Worm (Caenorhabditis elegans): Measurements from ENCODE around the gene pigw-1.

Gene pigw-1

ce11 chrII:2858851-2859250, 25.9 kb downstream of the pigw-1 start:
- TF ChIP-seq ZK185.1 (tag; optimal IDR thresholded peaks at IDR 0.05; ENCODE audit: poor library complexity, severe bottlenecking) (no peak), Y79H2A.3 (GFP tag; conservative IDR thresholded peaks at IDR 0.05) (no peak), snpc-1.3 (tag; optimal IDR thresholded peaks at IDR 0.05; ENCODE audit: insufficient read depth) (no peak), let-607 (tag; optimal IDR thresholded peaks at IDR 0.05) (no peak), fkh-3 (tag; optimal IDR thresholded peaks at IDR 0.05) (no peak), F23B12.7 (tag; optimal IDR thresholded peaks at IDR 0.05; ENCODE audit: insufficient read depth) (no peak), sdz-38 (tag; optimal IDR thresholded peaks at IDR 0.05) (no peak), F10E7.11 (tag; optimal IDR thresholded peaks at IDR 0.05) (no peak), nhr-120 (GFP tag; IDR thresholded peaks at IDR 0.05) (no peak), Y95B8A.8 (GFP tag; IDR thresholded peaks at IDR 0.05) (no peak), lsl-1 (GFP tag; optimal IDR thresholded peaks at IDR 0.05) (no peak), Y56A3A.18 (GFP tag; IDR thresholded peaks at IDR 0.05) (no peak)

ce11 chrII:2857559-2857958, 27.2 kb downstream of the pigw-1 start:
- TF ChIP-seq nfya-2 (GFP tag; IDR thresholded peaks at IDR 0.05) (no peak), tlf-1 (GFP tag; optimal IDR thresholded peaks at IDR 0.05) (no peak), madf-6 (GFP tag; IDR thresholded peaks at IDR 0.05) (no peak), mcd-1 (GFP tag; IDR thresholded peaks at IDR 0.05) (no peak), hlh-26 (GFP tag; conservative IDR thresholded peaks at IDR 0.05) (no peak)

ce11 chrII:2856114-2856513, 28.6 kb downstream of the pigw-1 start:
- TF ChIP-seq pha-4 (tag; optimal IDR thresholded peaks at IDR 0.05) (no peak), F10E7.11 (tag; optimal IDR thresholded peaks at IDR 0.05) (no peak)

- TF ChIP-seq hmg-1.2 (GFP tag; IDR thresholded peaks at IDR 0.05) (peak; percentile 36; the same call in 1 of the 2 replicates), bed-1 (GFP tag; IDR thresholded peaks at IDR 0.05) (no peak)
Observed at ce11 chrII:2854794-2855193, 29.9 kb downstream of the pigw-1 start.

- TF ChIP-seq mel-28 (tag; optimal IDR thresholded peaks at IDR 0.05; ENCODE audit: borderline replicate concordance) (no peak), nfyb-1 (GFP tag; IDR thresholded peaks at IDR 0.05) (no peak), zim-3 (tag; optimal IDR thresholded peaks at IDR 0.05) (no peak), K11D2.4 (GFP tag; IDR thresholded peaks at IDR 0.05) (no peak), lin-35 (GFP tag; optimal IDR thresholded peaks at IDR 0.05) (no peak), ceh-79 (tag; optimal IDR thresholded peaks at IDR 0.05) (no peak), Y79H2A.3 (GFP tag; conservative IDR thresholded peaks at IDR 0.05) (no peak), ceh-40 (GFP tag; IDR thresholded peaks at IDR 0.05) (no peak), ceh-27 (GFP tag; optimal IDR thresholded peaks at IDR 0.05) (no peak), hsf-1 (GFP tag; IDR thresholded peaks at IDR 0.05) (no peak), zfh-2 (GFP tag; conservative IDR thresholded peaks at IDR 0.05) (no peak), atf-7 (tag; optimal IDR thresholded peaks at IDR 0.05) (no peak), athp-1 (tag; optimal IDR thresholded peaks at IDR 0.05) (no peak)
Observed at ce11 chrII:2853767-2854166, 30.9 kb downstream of the pigw-1 start.
